Worm (Caenorhabditis elegans): Measurements from ENCODE around the gene hrg-7.

ce11 chrV:12711999-12712398 is 29.8 kb upstream of the hrg-7 start, which contains the start of gene R11D1.3:
- TF ChIP-seq nhr-6 (tag; optimal IDR thresholded peaks at IDR 0.05): no peak
- no peak for TF ChIP-seq snpc-4 (tag; optimal IDR thresholded peaks at IDR 0.05)
- no peak for TF ChIP-seq nhr-77 (tag; optimal IDR thresholded peaks at IDR 0.05)
- no peak for TF ChIP-seq sma-9 (GFP tag; optimal IDR thresholded peaks at IDR 0.05)
- no peak for TF ChIP-seq sma-9 (tag; optimal IDR thresholded peaks at IDR 0.05)
- TF ChIP-seq unc-55 (GFP tag; optimal IDR thresholded peaks at IDR 0.05): no peak
- no peak for TF ChIP-seq egl-27 (tag; optimal IDR thresholded peaks at IDR 0.05)
- TF ChIP-seq lin-13 (GFP tag; optimal IDR thresholded peaks at IDR 0.05): no peak
- no peak for TF ChIP-seq lin-11 (tag; optimal IDR thresholded peaks at IDR 0.05)
- TF ChIP-seq ztf-4 (tag; optimal IDR thresholded peaks at IDR 0.05): no peak
- no peak for TF ChIP-seq ceh-82 (tag; optimal IDR thresholded peaks at IDR 0.05)
- no peak for TF ChIP-seq ceh-16 (tag; optimal IDR thresholded peaks at IDR 0.05)
- no peak for TF ChIP-seq nhr-21 (tag; optimal IDR thresholded peaks at IDR 0.05)
- TF ChIP-seq alr-1 (tag; optimal IDR thresholded peaks at IDR 0.05): no peak
